Worm (Caenorhabditis elegans) whole organism, midembryonic: Measurements from ENCODE around the gene K11H3.5.

Experiments
- T22C8.4 ChIP-seq: fragments of 200-800 bp; sonication (Bioruptor generic); IDR thresholded peaks from 2 replicates; pipeline ENCODE4 v1.3.6; 2022; ENCODE audit warnings: missing genetic modification characterization, missing compliant biosample characterization
- cog-1 ChIP-seq: sonication (generic microtip); optimal IDR thresholded peaks from 2 replicates; lab custom pipeline; 2016; ENCODE audit warnings: missing genetic modification characterization, missing compliant biosample characterization
- flt-1 ChIP-seq: fragments of 200-800 bp; sonication (Bioruptor generic); IDR thresholded peaks from 2 replicates; pipeline ENCODE4 v1.3.6; 2022; ENCODE audit warnings: missing genetic modification characterization, missing compliant biosample characterization
- klf-2 ChIP-seq: fragments of 200-800 bp; sonication (Bioruptor generic); conservative IDR thresholded peaks from 2 replicates; pipeline ENCODE4 v1.3.6; 2022; ENCODE audit warnings: missing genetic modification reagents, missing genetic modification characterization, missing compliant biosample characterization
- med-1 ChIP-seq: sonication (generic microtip); optimal IDR thresholded peaks from 2 replicates; lab custom pipeline; 2017; ENCODE audit warnings: missing genetic modification characterization, mild to moderate bottlenecking, missing compliant biosample characterization, antibody characterized with exemption, missing genetic modification reagents; ENCODE audit not compliant: insufficient read depth
- ref-1 ChIP-seq: fragments of 200-800 bp; sonication (Bioruptor generic); conservative IDR thresholded peaks from 2 replicates; pipeline ENCODE4 v1.3.6; 2022; ENCODE audit warnings: missing genetic modification reagents, missing genetic modification characterization, missing compliant biosample characterization
- tab-1 ChIP-seq: fragments of 200-800 bp; sonication (Bioruptor generic); IDR thresholded peaks from 2 replicates; pipeline ENCODE4 v1.3.6; 2022; ENCODE audit warnings: missing genetic modification characterization, missing compliant biosample characterization
- ztf-23 ChIP-seq: fragments of 200-800 bp; sonication (Bioruptor generic); IDR thresholded peaks from 2 replicates; pipeline ENCODE4 v1.3.6; 2022; ENCODE audit warnings: missing genetic modification reagents, missing genetic modification characterization, missing compliant biosample characterization
- ztf-29 ChIP-seq: fragments of 200-800 bp; sonication (Bioruptor generic); IDR thresholded peaks from 2 replicates; pipeline ENCODE4 v1.3.6; 2022; ENCODE audit warnings: missing genetic modification reagents, missing genetic modification characterization, missing compliant biosample characterization

Gene K11H3.5

ce11 chrIII:9862469-9862868 lies 18.9 kb downstream of the K11H3.5 start:
- no peak for TF ChIP-seq ref-1 (GFP tag; lab: Robert Waterston, UW)
- no peak for TF ChIP-seq ztf-29 (GFP tag; lab: Robert Waterston, UW)
- no peak for TF ChIP-seq klf-2
- no peak for TF ChIP-seq tab-1 (GFP tag; lab: Robert Waterston, UW)
- TF ChIP-seq med-1 = no peak
- TF ChIP-seq flt-1 (GFP tag; lab: Robert Waterston, UW) = no peak
- no peak for TF ChIP-seq T22C8.4 (GFP tag; lab: Robert Waterston, UW)
- no peak for TF ChIP-seq cog-1
- TF ChIP-seq ztf-23 = no peak

- TF ChIP-seq cog-1 = no peak
- no peak for TF ChIP-seq med-1
- no peak for TF ChIP-seq flt-1 (GFP tag; lab: Robert Waterston, UW)
- no peak for TF ChIP-seq ref-1 (GFP tag; lab: Robert Waterston, UW)
- TF ChIP-seq T22C8.4 (GFP tag; lab: Robert Waterston, UW) = no peak
- no peak for TF ChIP-seq ztf-23
- no peak for TF ChIP-seq ztf-29 (GFP tag; lab: Robert Waterston, UW)
- no peak for TF ChIP-seq klf-2
- no peak for TF ChIP-seq tab-1 (GFP tag; lab: Robert Waterston, UW)
These were observed 23.8 kb downstream of the K11H3.5 start for ce11 chrIII:9867352-9867751.

ce11 chrIII:9867780-9868503 lies 24.4 kb downstream of the K11H3.5 start, which contains the start of gene dhhc-4:
Gene dhhc-4 (minus strand): TSS chrIII:9867792.
- peak; percentile 77 for TF ChIP-seq ztf-23
- TF ChIP-seq flt-1 (GFP tag; lab: Robert Waterston, UW) = peak; percentile 79
- TF ChIP-seq tab-1 (GFP tag; lab: Robert Waterston, UW) = no peak
- no peak for TF ChIP-seq cog-1
- TF ChIP-seq ztf-29 (GFP tag; lab: Robert Waterston, UW) = no peak
- peak; percentile 34; the same call in 1 of the 2 replicates for TF ChIP-seq T22C8.4 (GFP tag; lab: Robert Waterston, UW)
- TF ChIP-seq med-1 = no peak
- 0 out of 2 replicates have a peak, but pooled peaks have one; percentile 40 for TF ChIP-seq klf-2
- no peak for TF ChIP-seq ref-1 (GFP tag; lab: Robert Waterston, UW)

ce11 chrIII:9871032-9871431 lies 27.5 kb downstream of the K11H3.5 start, which contains the start of gene ZK757.1:
Gene ZK757.1 (minus strand): TSS chrIII:9871132.
- TF ChIP-seq klf-2 (no peak), med-1 (no peak), T22C8.4 (GFP tag; lab: Robert Waterston, UW) (no peak), ztf-23 (no peak), tab-1 (GFP tag; lab: Robert Waterston, UW) (no peak), ref-1 (GFP tag; lab: Robert Waterston, UW) (no peak), ztf-29 (GFP tag; lab: Robert Waterston, UW) (no peak), cog-1 (no peak), flt-1 (GFP tag; lab: Robert Waterston, UW) (no peak)

- TF ChIP-seq klf-2 (no peak), tab-1 (GFP tag; lab: Robert Waterston, UW) (no peak), med-1 (no peak), flt-1 (GFP tag; lab: Robert Waterston, UW) (no peak), T22C8.4 (GFP tag; lab: Robert Waterston, UW) (no peak), ztf-29 (GFP tag; lab: Robert Waterston, UW) (no peak), cog-1 (no peak), ref-1 (GFP tag; lab: Robert Waterston, UW) (no peak), ztf-23 (no peak)
These were observed 30.9 kb downstream of the K11H3.5 start for ce11 chrIII:9874515-9874914.

- TF ChIP-seq cog-1 (no peak), T22C8.4 (GFP tag; lab: Robert Waterston, UW) (no peak), ref-1 (GFP tag; lab: Robert Waterston, UW) (no peak), med-1 (no peak), klf-2 (no peak), flt-1 (GFP tag; lab: Robert Waterston, UW) (no peak), tab-1 (GFP tag; lab: Robert Waterston, UW) (no peak), ztf-23 (no peak), ztf-29 (GFP tag; lab: Robert Waterston, UW) (no peak)
These were observed 33.4 kb downstream of the K11H3.5 start, which contains the start of gene ZK757.10 for ce11 chrIII:9876951-9877350. Gene ZK757.10 (plus strand): TSS chrIII:9877251.

- TF ChIP-seq ref-1 (GFP tag; lab: Robert Waterston, UW) = no peak
- TF ChIP-seq flt-1 (GFP tag; lab: Robert Waterston, UW) = no peak
- TF ChIP-seq klf-2 = no peak
- TF ChIP-seq tab-1 (GFP tag; lab: Robert Waterston, UW) = no peak
- TF ChIP-seq ztf-29 (GFP tag; lab: Robert Waterston, UW) = no peak
These were observed 35.3 kb downstream of the K11H3.5 start, which contains the start of gene ZK757.2 for ce11 chrIII:9878828-9879227. Gene ZK757.2 (minus strand): TSS chrIII:9878928.

ce11 chrIII:9885609-9886008 lies 42.0 kb downstream of the K11H3.5 start:
- TF ChIP-seq T22C8.4 (GFP tag; lab: Robert Waterston, UW) (no peak), tab-1 (GFP tag; lab: Robert Waterston, UW) (no peak), cog-1 (no peak), ztf-29 (GFP tag; lab: Robert Waterston, UW) (no peak), klf-2 (no peak), ztf-23 (no peak), ref-1 (GFP tag; lab: Robert Waterston, UW) (no peak), med-1 (no peak)

- TF ChIP-seq T22C8.4 (GFP tag; lab: Robert Waterston, UW) (no peak), flt-1 (GFP tag; lab: Robert Waterston, UW) (no peak), tab-1 (GFP tag; lab: Robert Waterston, UW) (no peak), ztf-29 (GFP tag; lab: Robert Waterston, UW) (no peak), cog-1 (no peak), ref-1 (GFP tag; lab: Robert Waterston, UW) (no peak), klf-2 (no peak), med-1 (no peak), ztf-23 (no peak)
These were observed 42.8 kb downstream of the K11H3.5 start for ce11 chrIII:9886323-9886722.

- no peak for TF ChIP-seq ref-1 (GFP tag; lab: Robert Waterston, UW)
- TF ChIP-seq ztf-23 = no peak
- TF ChIP-seq med-1 = no peak
- TF ChIP-seq T22C8.4 (GFP tag; lab: Robert Waterston, UW) = no peak
- no peak for TF ChIP-seq tab-1 (GFP tag; lab: Robert Waterston, UW)
- no peak for TF ChIP-seq cog-1
- no peak for TF ChIP-seq flt-1 (GFP tag; lab: Robert Waterston, UW)
- no peak for TF ChIP-seq klf-2
These were observed 47.8 kb downstream of the K11H3.5 start, which contains the start of gene alg-4 for ce11 chrIII:9891324-9891723. Gene alg-4 (minus strand): TSS chrIII:9891424.
